Worm (Caenorhabditis elegans): ENCODE data around the gene Y58A7A.4.

ce11 chrV:5084957-5085465, at the start of gene Y58A7A.4:
- TF ChIP-seq dao-5 (tag; optimal IDR thresholded peaks at IDR 0.05) (no peak), him-1 (tag; optimal IDR thresholded peaks at IDR 0.05) (no peak), W03F9.2 (tag; optimal IDR thresholded peaks at IDR 0.05) (no peak)
